Fruit fly (Drosophila melanogaster): Measurements from ENCODE around the gene Xport-B.

dm6 chr3R:19934840-19935776 is 19.9 kb upstream of the Xport-B start, which contains the start of gene mira:
- no peak for TF ChIP-seq Ets21C (GFP tag; optimal IDR thresholded peaks at IDR 0.05)
- no peak for TF ChIP-seq CG32006 (GFP tag; optimal IDR thresholded peaks at IDR 0.05)
- TF ChIP-seq CG16779 (tag; optimal IDR thresholded peaks at IDR 0.05): no peak
- no peak for TF ChIP-seq OdsH (GFP tag; optimal IDR thresholded peaks at IDR 0.05)
- no peak for TF ChIP-seq CG34406 (GFP tag; optimal IDR thresholded peaks at IDR 0.05)
- TF ChIP-seq CG10669 (GFP tag; optimal IDR thresholded peaks at IDR 0.05): no peak
- TF ChIP-seq eg (GFP tag; IDR thresholded peaks at IDR 0.05): no peak
- TF ChIP-seq CG11294 (GFP tag; IDR thresholded peaks at IDR 0.05): no peak
